Worm (Caenorhabditis elegans) whole organism, L4 larva: ENCODE measurements around the gene fbxa-27.

Experiments used
- D1046.2 ChIP-seq: fragments of 200-800 bp; sonication (Bioruptor generic); IDR thresholded peaks from 2 replicates; pipeline ENCODE4 v1.3.6; 2022; ENCODE audit warnings: missing genetic modification characterization, missing compliant biosample characterization
- F49E8.2 ChIP-seq: sonication (generic microtip); optimal IDR thresholded peaks from 2 replicates; lab custom pipeline; 2016; ENCODE audit warnings: missing compliant biosample characterization, mild to moderate bottlenecking, missing genetic modification characterization, borderline replicate concordance
- ctbp-1 ChIP-seq: fragments of 200-800 bp; sonication (Bioruptor generic); IDR thresholded peaks from 2 replicates; pipeline ENCODE4 v1.3.6; 2022; ENCODE audit warnings: missing genetic modification reagents, missing genetic modification characterization, missing compliant biosample characterization
- daf-8 ChIP-seq: fragments of 200-800 bp; sonication (Bioruptor generic); IDR thresholded peaks from 2 replicates; pipeline ENCODE4 v1.3.6; 2022; ENCODE audit warnings: missing genetic modification characterization, missing compliant biosample characterization
- lin-39 ChIP-seq: fragments of 150-350 bp; optimal IDR thresholded peaks from 2 replicates; lab custom pipeline; 2014; ENCODE audit warnings: missing biosample characterization, missing genetic modification reagents, missing genetic modification characterization
- nhr-237 ChIP-seq: sonication (generic microtip); optimal IDR thresholded peaks from 2 replicates; lab custom pipeline; 2017; ENCODE audit warnings: missing biosample characterization, missing genetic modification characterization
- pha-4 ChIP-seq, 2 experiments: fragments of 150-350 bp in 1 of 2; fragments of 200-800 bp in 1 of 2; sonication (Bioruptor generic) in 1 of 2; IDR thresholded peaks in 1 of 2; optimal IDR thresholded peaks in 1 of 2; 2 replicates each; pipeline versions ENCODE4 v1.3.6 to Lab custom; 2014 to 2022; ENCODE audit warnings: missing genetic modification characterization in 2 of 2, missing genetic modification reagents in 2 of 2, missing biosample characterization in 1 of 2, missing compliant biosample characterization in 1 of 2
- set-16 ChIP-seq: fragments of 200-800 bp; sonication (Bioruptor generic); IDR thresholded peaks from 2 replicates; pipeline ENCODE4 v1.3.6; 2022; ENCODE audit warnings: missing genetic modification reagents, missing genetic modification characterization, missing compliant biosample characterization
- skn-1 ChIP-seq: fragments of 150-350 bp; optimal IDR thresholded peaks from 2 replicates; lab custom pipeline; 2014; ENCODE audit warnings: missing biosample characterization, missing genetic modification characterization
- unc-39 ChIP-seq: sonication (generic microtip); optimal IDR thresholded peaks from 2 replicates; lab custom pipeline; 2017; ENCODE audit warnings: missing biosample characterization, missing genetic modification characterization

ce11 chrIII:1384694-1385093, 41.9 kb downstream of the fbxa-27 start:
- TF ChIP-seq pha-4 (GFP tag; IDR thresholded peaks at IDR 0.05; lab: Robert Waterston, UW) (no peak), pha-4 (tag; optimal IDR thresholded peaks at IDR 0.05; lab: Kevin White, UChicago) (no peak), unc-39 (tag; lab: Kevin White, UChicago) (no peak), ctbp-1 (GFP tag; lab: Robert Waterston, UW) (no peak), D1046.2 (no peak), skn-1 (tag; lab: Kevin White, UChicago) (no peak), nhr-237 (tag; lab: Kevin White, UChicago) (no peak), set-16 (GFP tag; lab: Robert Waterston, UW) (no peak), lin-39 (tag; lab: Kevin White, UChicago) (no peak), F49E8.2 (tag; lab: Kevin White, UChicago) (no peak), daf-8 (GFP tag; lab: Robert Waterston, UW) (no peak)
